Worm (Caenorhabditis elegans): Measurements from ENCODE around the gene qars-1.

Gene qars-1

ce11 chrIV:15013083-15013482 lies at the start of gene qars-1:
TSS of gene qars-1 (minus strand) at chrIV:15013183.
- no peak for TF ChIP-seq nhr-77 (tag; optimal IDR thresholded peaks at IDR 0.05)
- no peak for TF ChIP-seq aha-1 (tag; optimal IDR thresholded peaks at IDR 0.05)
- no peak for TF ChIP-seq mep-1 (tag; optimal IDR thresholded peaks at IDR 0.05)
- no peak for TF ChIP-seq egl-27 (tag; optimal IDR thresholded peaks at IDR 0.05)
- no peak for TF ChIP-seq F16B12.6 (tag; optimal IDR thresholded peaks at IDR 0.05)
- no peak for TF ChIP-seq lin-14 (GFP tag; optimal IDR thresholded peaks at IDR 0.05)
- TF ChIP-seq pag-3 (tag; optimal IDR thresholded peaks at IDR 0.05; ENCODE audit: borderline replicate concordance, insufficient read depth), result no peak
- TF ChIP-seq zag-1 (tag; optimal IDR thresholded peaks at IDR 0.05), result no peak
- TF ChIP-seq grh-1 (GFP tag; IDR thresholded peaks at IDR 0.05), result no peak
- TF ChIP-seq C34B4.2 (tag; optimal IDR thresholded peaks at IDR 0.05), result no peak
- no peak for TF ChIP-seq lin-15B (tag; optimal IDR thresholded peaks at IDR 0.05)
- no peak for TF ChIP-seq nhr-20 (tag; optimal IDR thresholded peaks at IDR 0.05)
- no peak for TF ChIP-seq nhr-12 (tag; optimal IDR thresholded peaks at IDR 0.05)
- no peak for TF ChIP-seq nhr-71 (tag; optimal IDR thresholded peaks at IDR 0.05)
- TF ChIP-seq C16A3.4 (tag; optimal IDR thresholded peaks at IDR 0.05), result no peak
- no peak for TF ChIP-seq snu-23 (GFP tag; optimal IDR thresholded peaks at IDR 0.05)

DNA sequence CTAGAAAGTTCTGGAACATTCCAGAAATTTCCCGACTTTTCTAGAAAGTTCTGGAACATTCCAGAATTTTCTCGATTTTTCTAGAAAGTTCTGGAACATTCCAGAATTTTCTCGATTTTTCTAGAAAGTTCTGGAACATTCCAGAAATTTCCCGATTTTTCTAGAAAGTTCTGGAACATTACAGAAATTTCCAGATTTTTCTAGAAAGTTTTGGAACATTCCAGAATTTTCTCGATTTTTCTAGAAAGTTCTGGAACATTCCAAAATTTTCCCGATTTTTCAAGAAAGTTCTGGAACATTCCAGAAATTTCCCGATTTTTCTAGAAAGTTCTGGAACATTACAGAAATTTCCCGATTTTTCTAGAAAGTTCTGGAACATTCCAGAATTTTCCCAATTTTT lies 46.2 kb upstream of the qars-1 start:
- peak; percentile 78 for TF ChIP-seq unc-98 (GFP tag; IDR thresholded peaks at IDR 0.05)

ce11 chrIV:15057994-15058393 lies 45.0 kb upstream of the qars-1 start, which contains the start of gene Y41E3.13:
TSS of gene Y41E3.13 (plus strand) at chrIV:15058294.
- TF ChIP-seq skn-1 (tag; optimal IDR thresholded peaks at IDR 0.05) (no peak), ama-1 (optimal IDR thresholded peaks at IDR 0.05) (no peak), egl-27 (tag; optimal IDR thresholded peaks at IDR 0.05) (no peak), irx-1 (tag; optimal IDR thresholded peaks at IDR 0.05) (no peak), efl-1 (optimal IDR thresholded peaks at IDR 0.05) (no peak), efl-1 (GFP tag; optimal IDR thresholded peaks at IDR 0.05 in 1 of 2) (no peak), hpl-2 (GFP tag; optimal IDR thresholded peaks at IDR 0.05) (no peak), nhr-237 (tag; optimal IDR thresholded peaks at IDR 0.05) (no peak), lin-14 (GFP tag; optimal IDR thresholded peaks at IDR 0.05) (no peak), snu-23 (GFP tag; optimal IDR thresholded peaks at IDR 0.05) (no peak), pqm-1 (tag; optimal IDR thresholded peaks at IDR 0.05) (no peak), nhr-47 (tag; optimal IDR thresholded peaks at IDR 0.05) (no peak), ztf-4 (tag; optimal IDR thresholded peaks at IDR 0.05) (no peak), C04F5.9 (tag; optimal IDR thresholded peaks at IDR 0.05) (no peak), ceh-90 (tag; optimal IDR thresholded peaks at IDR 0.05) (no peak), fkh-4 (tag; optimal IDR thresholded peaks at IDR 0.05; ENCODE audit: borderline replicate concordance) (no peak)

DNA sequence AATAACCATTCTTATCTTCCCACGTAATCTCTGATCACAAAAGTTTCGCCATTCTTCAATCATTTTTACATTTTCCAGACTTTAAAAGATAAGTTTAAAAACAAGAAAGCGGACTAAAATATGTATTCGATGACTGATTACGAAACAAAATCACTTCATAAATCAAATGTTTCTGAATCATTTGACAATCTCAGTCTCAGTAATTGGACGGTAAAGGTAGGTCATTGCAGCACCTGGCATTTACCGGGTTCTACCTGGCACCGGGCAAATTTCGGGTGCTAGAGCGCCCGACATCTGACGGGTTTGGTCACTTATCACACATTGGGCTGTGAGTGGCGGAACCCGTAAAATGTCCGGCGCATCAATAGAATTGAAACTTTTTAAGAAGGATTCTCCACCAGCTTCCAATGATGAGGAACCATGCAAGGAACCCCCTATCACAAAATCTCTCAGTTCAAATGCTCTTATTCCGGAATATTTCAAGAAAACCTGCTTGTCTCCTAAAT lies 43.2 kb upstream of the qars-1 start, which contains the start of gene Y41E3.19:
Gene Y41E3.19, plus strand, starts transcription at position 51 of the 506 bp plus-strand sequence.
- TF ChIP-seq efl-1 (optimal IDR thresholded peaks at IDR 0.05) (no peak), efl-1 (GFP tag; optimal IDR thresholded peaks at IDR 0.05 in 1 of 2) (peak in 1 of 2 experiments; percentile 2), ztf-4 (tag; optimal IDR thresholded peaks at IDR 0.05) (no peak), fkh-4 (tag; optimal IDR thresholded peaks at IDR 0.05; ENCODE audit: borderline replicate concordance) (no peak)

ce11 chrIV:15053271-15053670 lies 40.3 kb upstream of the qars-1 start, which contains the start of gene srt-47:
TSS of gene srt-47 (minus strand) at chrIV:15053371.
- TF ChIP-seq aha-1 (tag; optimal IDR thresholded peaks at IDR 0.05) (no peak), ztf-11 (tag; optimal IDR thresholded peaks at IDR 0.05) (no peak), ama-1 (optimal IDR thresholded peaks at IDR 0.05) (no peak), dpl-1 (GFP tag; optimal IDR thresholded peaks at IDR 0.05) (no peak), hpl-2 (GFP tag; optimal IDR thresholded peaks at IDR 0.05) (no peak), nhr-12 (tag; optimal IDR thresholded peaks at IDR 0.05) (no peak), aly-2 (tag; optimal IDR thresholded peaks at IDR 0.05) (no peak), zag-1 (tag; optimal IDR thresholded peaks at IDR 0.05) (no peak), sup-37 (GFP tag; optimal IDR thresholded peaks at IDR 0.05) (no peak), fos-1 (tag; optimal IDR thresholded peaks at IDR 0.05) (no peak), snpc-4 (tag; optimal IDR thresholded peaks at IDR 0.05) (no peak), mef-2 (tag; optimal IDR thresholded peaks at IDR 0.05) (no peak), C34B4.2 (tag; optimal IDR thresholded peaks at IDR 0.05) (no peak)
